Worm (Caenorhabditis elegans): ENCODE data around the gene C33E10.8.

ce11 chrX:17294019-17294418, 609 bp downstream of the C33E10.8 start:
- TF ChIP-seq flt-1 (GFP tag; IDR thresholded peaks at IDR 0.05) (no peak), tab-1 (GFP tag; IDR thresholded peaks at IDR 0.05) (no peak), T22C8.4 (GFP tag; IDR thresholded peaks at IDR 0.05) (no peak)
